Worm (Caenorhabditis elegans) whole organism, L1 larva: ENCODE data around the gene T28C12.2.

ENCODE experiments used
- C16A3.4 ChIP-seq: fragments of 150-350 bp; optimal IDR thresholded peaks from 2 replicates; lab custom pipeline; 2014; ENCODE audit warnings: missing biosample characterization, missing genetic modification characterization
- F16B12.6 ChIP-seq: fragments of 150-350 bp; optimal IDR thresholded peaks from 2 replicates; lab custom pipeline; 2014; ENCODE audit warnings: missing biosample characterization, missing genetic modification characterization
- Y116A8C.19 ChIP-seq: sonication (generic microtip); optimal IDR thresholded peaks from 2 replicates; lab custom pipeline; 2016; ENCODE audit warnings: missing compliant biosample characterization, missing genetic modification characterization, borderline replicate concordance
- ama-1 ChIP-seq: fragments of 150-350 bp; optimal IDR thresholded peaks from 2 replicates; lab custom pipeline; 2014
- blmp-1 ChIP-seq: fragments of 150-350 bp; optimal IDR thresholded peaks from 2 replicates; lab custom pipeline; 2014; ENCODE audit warnings: missing biosample characterization, missing genetic modification characterization
- ceh-8 ChIP-seq: fragments of 200-800 bp; sonication (Bioruptor generic); optimal IDR thresholded peaks from 2 replicates; lab custom pipeline; 2018; ENCODE audit warnings: mild to moderate bottlenecking, missing genetic modification characterization, moderate library complexity, missing compliant biosample characterization
- ceh-82 ChIP-seq, 3 experiments: fragments of 150-350 bp in 1 of 3; sonication (generic microtip) in 2 of 3; optimal IDR thresholded peaks; 2 replicates each; lab custom pipeline; 2014 to 2017; ENCODE audit warnings: missing biosample characterization in 3 of 3, missing genetic modification characterization in 3 of 3
- ceh-88 ChIP-seq: fragments of 200-800 bp; sonication (Bioruptor generic); IDR thresholded peaks from 2 replicates; pipeline ENCODE4 v1.3.6; 2022; ENCODE audit warnings: missing genetic modification characterization, missing compliant biosample characterization
- ceh-90 ChIP-seq: sonication (generic microtip); optimal IDR thresholded peaks from 2 replicates; lab custom pipeline; 2016; ENCODE audit warnings: missing genetic modification characterization, missing compliant biosample characterization
- ces-1 ChIP-seq: fragments of 150-350 bp; optimal IDR thresholded peaks from 2 replicates; lab custom pipeline; 2014; ENCODE audit warnings: missing biosample characterization, missing genetic modification reagents, missing genetic modification characterization
- efl-1 ChIP-seq, 4 experiments: fragments of 150-350 bp; optimal IDR thresholded peaks in 3 of 4; peaks in 1 of 4; 1 replicate in 1 of 4; 2 replicates in 3 of 4; lab custom pipeline; 2014; ENCODE audit warnings: missing biosample characterization in 2 of 4, missing genetic modification characterization in 2 of 4, missing genetic modification reagents in 2 of 4
- efl-3 ChIP-seq: fragments of 200-800 bp; sonication (Bioruptor generic); optimal IDR thresholded peaks from 2 replicates; lab custom pipeline; 2018; ENCODE audit warnings: mild to moderate bottlenecking, missing genetic modification characterization, missing compliant biosample characterization
- elt-3 ChIP-seq, 6 experiments: fragments of 150-350 bp in 1 of 6; sonication (generic microtip); optimal IDR thresholded peaks; 2 replicates each; lab custom pipeline; 2017 to 2018; ENCODE audit warnings: missing biosample characterization in 6 of 6, missing genetic modification characterization in 6 of 6, inconsistent platforms in 1 of 6
- ets-5 ChIP-seq: fragments of 200-800 bp; sonication (Bioruptor generic); IDR thresholded peaks from 2 replicates; pipeline ENCODE4 v1.3.6; 2022; ENCODE audit warnings: missing genetic modification characterization, missing compliant biosample characterization
- fkh-4 ChIP-seq: sonication (generic microtip); optimal IDR thresholded peaks from 2 replicates; lab custom pipeline; 2016; ENCODE audit warnings: missing compliant biosample characterization, missing genetic modification characterization, borderline replicate concordance
- fos-1 ChIP-seq: fragments of 150-350 bp; optimal IDR thresholded peaks from 2 replicates; lab custom pipeline; 2014; ENCODE audit warnings: missing biosample characterization, missing genetic modification characterization
- hlh-17 ChIP-seq: fragments of 200-800 bp; sonication (Bioruptor generic); optimal IDR thresholded peaks from 2 replicates; lab custom pipeline; 2018; ENCODE audit warnings: missing genetic modification characterization, mild to moderate bottlenecking, missing compliant biosample characterization, moderate library complexity, borderline replicate concordance
- hpl-2 ChIP-seq: fragments of 150-350 bp; optimal IDR thresholded peaks from 2 replicates; lab custom pipeline; 2014; ENCODE audit warnings: missing biosample characterization, missing genetic modification reagents, missing genetic modification characterization
- isw-1 ChIP-seq: fragments of 200-800 bp; sonication (Bioruptor generic); IDR thresholded peaks from 2 replicates; pipeline ENCODE4 v1.3.6; 2022; ENCODE audit warnings: missing genetic modification characterization, missing compliant biosample characterization
- lin-14 ChIP-seq: fragments of 200-800 bp; sonication (Bioruptor generic); optimal IDR thresholded peaks from 2 replicates; lab custom pipeline; 2018; ENCODE audit warnings: mild to moderate bottlenecking, missing genetic modification characterization, moderate library complexity, missing compliant biosample characterization
- lin-15B ChIP-seq: fragments of 150-350 bp; sonication (generic microtip); optimal IDR thresholded peaks from 3 replicates; lab custom pipeline; 2014; ENCODE audit warnings: missing biosample characterization, missing genetic modification characterization
- lin-35 ChIP-seq, 2 experiments: fragments of 150-350 bp; optimal IDR thresholded peaks; 2 replicates each; lab custom pipeline; 2014; ENCODE audit warnings: missing biosample characterization in 2 of 2, missing genetic modification characterization in 2 of 2, missing genetic modification reagents in 2 of 2
- lin-39 ChIP-seq: fragments of 150-350 bp; optimal IDR thresholded peaks from 2 replicates; lab custom pipeline; 2014; ENCODE audit warnings: missing biosample characterization, missing genetic modification reagents, missing genetic modification characterization
- lir-3 ChIP-seq: sonication (generic microtip); optimal IDR thresholded peaks from 2 replicates; lab custom pipeline; 2016; ENCODE audit warnings: mild to moderate bottlenecking, missing genetic modification characterization, moderate library complexity, missing compliant biosample characterization; ENCODE audit not compliant: poor library complexity
- mab-9 ChIP-seq: fragments of 200-800 bp; sonication (Bioruptor generic); IDR thresholded peaks from 2 replicates; pipeline ENCODE4 v1.3.6; 2022; ENCODE audit warnings: missing genetic modification reagents, missing genetic modification characterization, missing compliant biosample characterization
- mdl-1 ChIP-seq, 2 experiments: fragments of 150-350 bp; optimal IDR thresholded peaks; 2 replicates each; lab custom pipeline; 2014 to 2017; ENCODE audit warnings: missing biosample characterization in 2 of 2, missing genetic modification characterization in 2 of 2, inconsistent platforms in 1 of 2
- mep-1 ChIP-seq: fragments of 150-350 bp; optimal IDR thresholded peaks from 2 replicates; lab custom pipeline; 2014; ENCODE audit warnings: missing biosample characterization, missing genetic modification characterization
- nhr-11 ChIP-seq: fragments of 150-350 bp; optimal IDR thresholded peaks from 2 replicates; lab custom pipeline; 2014; ENCODE audit warnings: missing biosample characterization, missing genetic modification characterization
- nhr-12 ChIP-seq: sonication (generic microtip); optimal IDR thresholded peaks from 2 replicates; lab custom pipeline; 2017; ENCODE audit warnings: missing biosample characterization, missing genetic modification characterization
- nhr-237 ChIP-seq: fragments of 150-350 bp; optimal IDR thresholded peaks from 2 replicates; lab custom pipeline; 2014; ENCODE audit warnings: missing biosample characterization, missing genetic modification characterization
- nhr-28 ChIP-seq: fragments of 150-350 bp; optimal IDR thresholded peaks from 2 replicates; lab custom pipeline; 2014; ENCODE audit warnings: missing biosample characterization, missing genetic modification characterization
- nhr-47 ChIP-seq: sonication (generic microtip); optimal IDR thresholded peaks from 2 replicates; lab custom pipeline; 2016; ENCODE audit warnings: mild to moderate bottlenecking, missing genetic modification characterization, moderate library complexity, missing compliant biosample characterization
- nhr-71 ChIP-seq: sonication (generic microtip); optimal IDR thresholded peaks from 2 replicates; lab custom pipeline; 2016; ENCODE audit warnings: mild to moderate bottlenecking, missing genetic modification characterization, moderate library complexity, missing compliant biosample characterization
- nhr-76 ChIP-seq: sonication (generic microtip); optimal IDR thresholded peaks from 2 replicates; lab custom pipeline; 2017; ENCODE audit warnings: missing biosample characterization, missing genetic modification characterization
- nhr-77 ChIP-seq: fragments of 150-350 bp; optimal IDR thresholded peaks from 2 replicates; lab custom pipeline; 2014; ENCODE audit warnings: missing biosample characterization, missing genetic modification characterization
- nhr-84 ChIP-seq: sonication (generic microtip); optimal IDR thresholded peaks from 2 replicates; lab custom pipeline; 2017; ENCODE audit warnings: missing biosample characterization, missing genetic modification characterization
- nhr-85 ChIP-seq: sonication (generic microtip); peaks from one replicate; lab custom pipeline; 2016; ENCODE audit warnings: missing genetic modification characterization, inconsistent platforms, missing compliant biosample characterization
- nhr-90 ChIP-seq: sonication (generic microtip); optimal IDR thresholded peaks from 2 replicates; lab custom pipeline; 2016; ENCODE audit warnings: mild to moderate bottlenecking, missing genetic modification characterization, missing compliant biosample characterization; ENCODE audit not compliant: poor library complexity
- pag-3 ChIP-seq: sonication (generic microtip); optimal IDR thresholded peaks from 2 replicates; lab custom pipeline; 2017; ENCODE audit warnings: missing genetic modification characterization, mild to moderate bottlenecking, missing compliant biosample characterization, antibody characterized with exemption, borderline replicate concordance; ENCODE audit not compliant: insufficient read depth
- rnt-1 ChIP-seq: sonication (generic microtip); optimal IDR thresholded peaks from 2 replicates; lab custom pipeline; 2016; ENCODE audit warnings: mild to moderate bottlenecking, missing genetic modification characterization, moderate library complexity, missing compliant biosample characterization
- snu-23 ChIP-seq: sonication (generic microtip); optimal IDR thresholded peaks from 2 replicates; lab custom pipeline; 2016; ENCODE audit warnings: missing genetic modification characterization, missing compliant biosample characterization
- sup-37 ChIP-seq: fragments of 200-800 bp; sonication (Bioruptor generic); optimal IDR thresholded peaks from 2 replicates; lab custom pipeline; 2018; ENCODE audit warnings: mild to moderate bottlenecking, missing genetic modification characterization, missing compliant biosample characterization
- tlp-1 ChIP-seq: fragments of 150-350 bp; optimal IDR thresholded peaks from 2 replicates; lab custom pipeline; 2014; ENCODE audit warnings: missing biosample characterization, missing genetic modification characterization
- unc-130 ChIP-seq: fragments of 150-350 bp; optimal IDR thresholded peaks from 2 replicates; lab custom pipeline; 2017; ENCODE audit warnings: missing biosample characterization, missing genetic modification characterization, inconsistent platforms
- unc-62 ChIP-seq: fragments of 150-350 bp; optimal IDR thresholded peaks from 2 replicates; lab custom pipeline; 2014; ENCODE audit warnings: missing biosample characterization, missing genetic modification reagents, missing genetic modification characterization
- unc-98 ChIP-seq: fragments of 200-800 bp; sonication (Bioruptor generic); IDR thresholded peaks from 2 replicates; pipeline ENCODE4 v1.3.6; 2022; ENCODE audit warnings: missing genetic modification characterization, missing compliant biosample characterization
- vab-15 ChIP-seq: sonication (generic microtip); optimal IDR thresholded peaks from 2 replicates; lab custom pipeline; 2017; ENCODE audit warnings: missing genotype, mild to moderate bottlenecking, missing genetic modification characterization, missing compliant biosample characterization
- zag-1 ChIP-seq: fragments of 150-350 bp; optimal IDR thresholded peaks from 2 replicates; lab custom pipeline; 2014; ENCODE audit warnings: missing biosample characterization, missing genetic modification characterization
- zip-4 ChIP-seq: fragments of 200-800 bp; sonication (Bioruptor generic); optimal IDR thresholded peaks from 2 replicates; lab custom pipeline; 2018; ENCODE audit warnings: mild to moderate bottlenecking, missing genetic modification characterization, moderate library complexity, missing compliant biosample characterization

The T28C12.2 gene

ce11 chrV:6354202-6354601 is 25.2 kb downstream of the T28C12.2 start:
- TF ChIP-seq ama-1 (no peak), blmp-1 (peak; percentile 100)

ce11 chrV:6354786-6355185 is 25.8 kb downstream of the T28C12.2 start:
- TF ChIP-seq nhr-77 (no peak), F16B12.6 (no peak), efl-1 (optimal IDR thresholded peaks at IDR 0.05; lab: Kevin White, UChicago) (no peak), efl-1 (GFP tag; optimal IDR thresholded peaks at IDR 0.05 in 1 of 2; lab: Kevin White, UChicago) (peak in 1 of 2 experiments; percentile 90), unc-98 (GFP tag; lab: Robert Waterston, UW) (no peak), lin-35 (GFP tag; optimal IDR thresholded peaks at IDR 0.05; lab: Kevin White, UChicago) (peak in 1 of 2 experiments; percentile 19), lin-39 (tag; lab: Kevin White, UChicago) (no peak), nhr-90 (tag; lab: Kevin White, UChicago) (no peak), hpl-2 (GFP tag; lab: Kevin White, UChicago) (no peak), blmp-1 (peak; percentile 68), nhr-12 (no peak), C16A3.4 (tag; lab: Kevin White, UChicago) (no peak), nhr-71 (tag; lab: Kevin White, UChicago) (no peak), nhr-76 (tag; lab: Kevin White, UChicago) (no peak), nhr-11 (tag; lab: Kevin White, UChicago) (no peak), isw-1 (GFP tag; lab: Robert Waterston, UW) (no peak), zip-4 (no peak), fkh-4 (tag; lab: Kevin White, UChicago) (no peak), nhr-85 (tag; lab: Kevin White, UChicago) (peak; percentile 72), ama-1 (no peak), nhr-28 (tag; lab: Kevin White, UChicago) (no peak), elt-3 (tag; optimal IDR thresholded peaks at IDR 0.05; lab: Kevin White, UChicago) (peak in 1 of 6 experiments; percentile 15), zag-1 (no peak), pag-3 (tag; lab: Kevin White, UChicago) (no peak), nhr-84 (tag; lab: Kevin White, UChicago) (no peak), vab-15 (tag; lab: Kevin White, UChicago) (no peak), unc-62 (no peak), lin-14 (peak; percentile 52), mab-9 (GFP tag; lab: Robert Waterston, UW) (no peak), rnt-1 (tag; lab: Kevin White, UChicago) (no peak), ceh-8 (GFP tag; lab: Kevin White, UChicago) (no peak), snu-23 (GFP tag; lab: Kevin White, UChicago) (peak; percentile 8), efl-3 (GFP tag; lab: Kevin White, UChicago) (no peak), unc-130 (tag; lab: Kevin White, UChicago) (no peak), ceh-90 (tag; lab: Kevin White, UChicago) (no peak), nhr-237 (no peak), sup-37 (GFP tag; lab: Kevin White, UChicago) (no peak), Y116A8C.19 (no peak)

ce11 chrV:6355412-6355811 is 26.4 kb downstream of the T28C12.2 start:
- TF ChIP-seq fos-1 (tag; lab: Kevin White, UChicago) = no peak
- no peak for TF ChIP-seq mdl-1 (tag; optimal IDR thresholded peaks at IDR 0.05; lab: Kevin White, UChicago)
- TF ChIP-seq ceh-88 (GFP tag; lab: Robert Waterston, UW) = no peak
- TF ChIP-seq ets-5 (GFP tag; lab: Robert Waterston, UW) = no peak
- no peak for TF ChIP-seq pag-3 (tag; lab: Kevin White, UChicago)
- no peak for TF ChIP-seq blmp-1
- no peak for TF ChIP-seq nhr-47 (tag; lab: Kevin White, UChicago)
- TF ChIP-seq lir-3 (tag; lab: Kevin White, UChicago) = no peak
- no peak for TF ChIP-seq ama-1
- TF ChIP-seq ces-1 = no peak
- TF ChIP-seq ceh-82 (tag; optimal IDR thresholded peaks at IDR 0.05; lab: Kevin White, UChicago) = no peak
- TF ChIP-seq mep-1 (tag; lab: Kevin White, UChicago) = no peak
- no peak for TF ChIP-seq nhr-237
- TF ChIP-seq tlp-1 (tag; lab: Kevin White, UChicago) = no peak
- TF ChIP-seq nhr-28 (tag; lab: Kevin White, UChicago) = no peak
- no peak for TF ChIP-seq hlh-17
- no peak for TF ChIP-seq lin-15B (tag; lab: Kevin White, UChicago)
